Worm (Caenorhabditis elegans): ENCODE data around the gene Y1A5A.1.

Y1A5A.1 gene

ce11 chrIII:3979980-3980631 is 6.4 kb downstream of the Y1A5A.1 start (continued):
- TF ChIP-seq lim-7 (GFP tag; IDR thresholded peaks at IDR 0.05) (no peak), snpc-4 (tag; optimal IDR thresholded peaks at IDR 0.05) (no peak), aly-2 (tag; optimal IDR thresholded peaks at IDR 0.05) (no peak), dve-1 (tag; optimal IDR thresholded peaks at IDR 0.05; ENCODE audit: insufficient read depth) (peak; percentile 65), dmd-9 (GFP tag; IDR thresholded peaks at IDR 0.05) (no peak), nhr-76 (tag; optimal IDR thresholded peaks at IDR 0.05) (no peak), pha-4 (GFP tag; IDR thresholded peaks at IDR 0.05) (peak; percentile 61; the same call in 1 of the 2 replicates), pha-4 (tag; optimal IDR thresholded peaks at IDR 0.05) (no peak), mdl-1 (tag; optimal IDR thresholded peaks at IDR 0.05) (peak; percentile 13 to 83), unc-130 (GFP tag; optimal IDR thresholded peaks at IDR 0.05) (no peak), F49E8.2 (tag; optimal IDR thresholded peaks at IDR 0.05; ENCODE audit: borderline replicate concordance) (no peak), egl-43 (GFP tag; IDR thresholded peaks at IDR 0.05) (no peak; the same call in 1 of the 2 replicates), ceh-32 (tag; optimal IDR thresholded peaks at IDR 0.05; ENCODE audit: poor library complexity) (no peak), lin-1 (GFP tag; IDR thresholded peaks at IDR 0.05) (no peak), zip-2 (tag; optimal IDR thresholded peaks at IDR 0.05) (no peak), mes-2 (tag; optimal IDR thresholded peaks at IDR 0.05; ENCODE audit: poor library complexity, severe bottlenecking) (peak; percentile 79), egl-27 (tag; optimal IDR thresholded peaks at IDR 0.05) (no peak), R02D3.7 (tag; optimal IDR thresholded peaks at IDR 0.05) (no peak), nhr-11 (tag; optimal IDR thresholded peaks at IDR 0.05) (no peak), lsy-2 (tag; optimal IDR thresholded peaks at IDR 0.05) (peak in 1 of 2 experiments; percentile 66), daf-12 (tag; optimal IDR thresholded peaks at IDR 0.05) (no peak), gei-8 (GFP tag; optimal IDR thresholded peaks at IDR 0.05) (no peak), ztf-7 (tag; optimal IDR thresholded peaks at IDR 0.05) (no peak), nhr-42 (GFP tag; IDR thresholded peaks at IDR 0.05) (no peak), hmg-1.1 (GFP tag; IDR thresholded peaks at IDR 0.05) (peak; percentile 90), nhr-111 (GFP tag; optimal IDR thresholded peaks at IDR 0.05) (no peak), ceh-20 (GFP tag; IDR thresholded peaks at IDR 0.05) (no peak), Y5F2A.4 (GFP tag; optimal IDR thresholded peaks at IDR 0.05) (no peak), nhr-28 (tag; optimal IDR thresholded peaks at IDR 0.05) (peak; percentile 37), madf-9 (GFP tag; conservative IDR thresholded peaks at IDR 0.05) (no peak), jun-1 (tag; optimal IDR thresholded peaks at IDR 0.05) (no peak)

ce11 chrIII:3978438-3978837 is 8.0 kb downstream of the Y1A5A.1 start:
- TF ChIP-seq lin-13 (GFP tag; optimal IDR thresholded peaks at IDR 0.05) (no peak), nhr-25 (tag; optimal IDR thresholded peaks at IDR 0.05; ENCODE audit: borderline replicate concordance, insufficient read depth) (no peak), mdt-29 (GFP tag; IDR thresholded peaks at IDR 0.05) (no peak), rbr-2 (tag; optimal IDR thresholded peaks at IDR 0.05) (no peak), mep-1 (tag; optimal IDR thresholded peaks at IDR 0.05) (peak; percentile 16), daf-8 (GFP tag; IDR thresholded peaks at IDR 0.05) (no peak), unc-62 (GFP tag; optimal IDR thresholded peaks at IDR 0.05 in 1 of 2) (peak in 1 of 2 experiments; percentile 80), unc-62 (tag; optimal IDR thresholded peaks at IDR 0.05) (no peak), F10B5.3 (tag; optimal IDR thresholded peaks at IDR 0.05) (no peak), saeg-2 (GFP tag; IDR thresholded peaks at IDR 0.05) (no peak), nhr-111 (GFP tag; optimal IDR thresholded peaks at IDR 0.05) (no peak), lsy-2 (tag; optimal IDR thresholded peaks at IDR 0.05) (no peak), nhr-10 (tag; optimal IDR thresholded peaks at IDR 0.05) (no peak), daf-12 (tag; optimal IDR thresholded peaks at IDR 0.05) (no peak), R02D3.7 (tag; optimal IDR thresholded peaks at IDR 0.05) (no peak), nhr-42 (GFP tag; IDR thresholded peaks at IDR 0.05) (no peak), attf-4 (tag; optimal IDR thresholded peaks at IDR 0.05) (no peak), tag-97 (GFP tag; IDR thresholded peaks at IDR 0.05) (no peak), ceh-28 (tag; optimal IDR thresholded peaks at IDR 0.05) (no peak), dve-1 (tag; optimal IDR thresholded peaks at IDR 0.05; ENCODE audit: insufficient read depth) (no peak), ctbp-1 (GFP tag; IDR thresholded peaks at IDR 0.05) (no peak), zip-2 (tag; optimal IDR thresholded peaks at IDR 0.05) (no peak), hlh-30 (tag; optimal IDR thresholded peaks at IDR 0.05; ENCODE audit: insufficient read depth) (peak; percentile 13), aly-2 (tag; optimal IDR thresholded peaks at IDR 0.05) (no peak), F26F4.8 (GFP tag; conservative IDR thresholded peaks at IDR 0.05) (no peak), lin-39 (tag; optimal IDR thresholded peaks at IDR 0.05) (no peak), ztf-11 (tag; optimal IDR thresholded peaks at IDR 0.05) (no peak), aha-1 (tag) (peak; percentile 11)
